Worm (Caenorhabditis elegans): ENCODE results near the gene phf-30.

DNA sequence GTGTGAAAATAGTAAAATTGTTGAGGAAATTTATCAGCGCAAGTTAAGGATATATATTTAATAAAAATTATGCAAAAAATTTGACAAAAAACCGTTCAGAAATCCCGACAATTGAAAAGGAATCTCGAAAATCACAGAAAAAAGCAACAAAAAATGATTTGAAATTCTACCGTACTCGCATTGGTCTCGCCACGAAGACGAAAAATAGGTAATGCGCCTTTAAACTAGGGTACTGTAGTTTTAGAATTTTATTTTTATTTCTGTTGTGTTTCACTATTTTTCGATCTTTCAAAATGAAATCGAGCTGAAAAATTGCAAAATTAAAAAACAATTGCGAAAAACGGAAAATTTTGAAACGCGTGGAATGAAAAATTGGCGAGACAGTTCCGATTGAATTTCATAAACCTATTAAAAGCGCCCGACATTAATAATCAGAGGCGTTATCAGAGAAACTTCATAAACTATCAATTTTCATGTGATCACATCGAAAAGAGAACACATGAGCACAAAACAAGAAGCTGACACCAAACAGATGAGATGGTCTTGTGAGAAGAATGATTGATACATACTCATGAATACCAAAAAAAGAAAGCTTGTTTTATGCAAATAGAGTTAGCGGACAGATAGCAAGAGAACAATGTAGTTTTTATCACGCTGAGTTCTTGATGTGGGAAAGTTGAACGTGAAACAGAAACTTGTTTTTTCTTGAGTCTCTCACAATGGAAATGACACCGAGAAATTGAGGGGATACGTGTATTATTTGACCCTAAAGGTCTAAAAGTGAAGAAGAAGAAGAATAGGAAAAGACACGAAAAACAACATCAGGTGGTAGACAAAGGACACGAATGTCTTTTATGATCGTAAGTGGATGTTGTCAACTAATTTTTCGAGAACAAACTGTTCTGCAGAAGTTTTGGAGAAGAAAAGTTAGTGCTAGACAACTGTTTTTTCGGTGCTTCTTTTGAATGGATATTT, 43.7 kb upstream of the phf-30 start:
- TF ChIP-seq tra-4 (tag; optimal IDR thresholded peaks at IDR 0.05) (no peak), flt-1 (GFP tag; IDR thresholded peaks at IDR 0.05) (no peak), ama-1 (optimal IDR thresholded peaks at IDR 0.05) (no peak)
